Fruit fly (Drosophila melanogaster) whole organism, embryonic: Measurements from ENCODE around the gene OtopLc.

Source experiments
- Adf1 ChIP-seq: fragments of 200-800 bp; sonication (Bioruptor generic); IDR thresholded peaks from 2 replicates; pipeline ENCODE4 v1.3.6; 2022; ENCODE audit warnings: missing biosample characterization, missing genetic modification characterization
- Aef1 ChIP-seq: fragments of 200-800 bp; sonication (Bioruptor generic); IDR thresholded peaks from 3 replicates; pipeline ENCODE4 v1.3.6; 2022; ENCODE audit warnings: missing biosample characterization, missing genetic modification characterization
- Atf6 ChIP-seq: fragments of 200-800 bp; sonication (Bioruptor generic); IDR thresholded peaks from 2 replicates; pipeline ENCODE4 v1.3.6; 2022; ENCODE audit warnings: missing biosample characterization, missing genetic modification characterization
- Blimp-1 ChIP-seq: fragments of 200-800 bp; sonication (Bioruptor generic); optimal IDR thresholded peaks from 3 replicates; lab custom pipeline; 2018; ENCODE audit warnings: missing biosample characterization, missing genetic modification characterization, mild to moderate bottlenecking, moderate library complexity, missing genetic modification reagents
- CG10565 ChIP-seq: fragments of 200-800 bp; sonication (Bioruptor generic); optimal IDR thresholded peaks from 3 replicates; lab custom pipeline; 2016; ENCODE audit warnings: missing biosample characterization, mild to moderate bottlenecking, missing genetic modification characterization
- CG12236 ChIP-seq: fragments of 200-800 bp; sonication (Bioruptor generic); optimal IDR thresholded peaks from 2 replicates; lab custom pipeline; 2016; ENCODE audit warnings: missing biosample characterization, missing genetic modification characterization
- CG12299 ChIP-seq: fragments of 200-800 bp; sonication (Bioruptor generic); optimal IDR thresholded peaks from 2 replicates; lab custom pipeline; 2018; ENCODE audit warnings: missing biosample characterization, mild to moderate bottlenecking, missing genetic modification characterization
- CG12659 ChIP-seq: fragments of 200-800 bp; sonication (Bioruptor generic); optimal IDR thresholded peaks from 3 replicates; lab custom pipeline; 2017; ENCODE audit warnings: mild to moderate bottlenecking, missing biosample characterization, missing genetic modification reagents, missing genetic modification characterization
- CG12769 ChIP-seq: fragments of 200-800 bp; sonication (Bioruptor generic); optimal IDR thresholded peaks from 2 replicates; lab custom pipeline; 2019; ENCODE audit warnings: missing biosample characterization, mild to moderate bottlenecking, missing genetic modification characterization, moderate library complexity
- CG13894 ChIP-seq: fragments of 200-800 bp; sonication (Bioruptor generic); optimal IDR thresholded peaks from 3 replicates; lab custom pipeline; 2018; ENCODE audit warnings: missing biosample characterization, mild to moderate bottlenecking, missing genetic modification characterization, moderate library complexity
- CG14441 ChIP-seq: fragments of 200-800 bp; sonication (Bioruptor generic); IDR thresholded peaks from 2 replicates; pipeline ENCODE4 v1.3.6; 2022; ENCODE audit warnings: missing biosample characterization, missing genetic modification characterization
- CG14667 ChIP-seq: fragments of 200-800 bp; sonication (Bioruptor generic); IDR thresholded peaks from 2 replicates; pipeline ENCODE4 v1.3.6; 2022; ENCODE audit warnings: missing biosample characterization, missing genetic modification characterization
- CG15514 ChIP-seq: fragments of 200-800 bp; sonication (Bioruptor generic); optimal IDR thresholded peaks from 3 replicates; lab custom pipeline; 2017; ENCODE audit warnings: missing biosample characterization, missing genetic modification characterization, mild to moderate bottlenecking, moderate library complexity, missing genetic modification reagents
- CG18262 ChIP-seq: fragments of 200-800 bp; optimal IDR thresholded peaks from 3 replicates; lab custom pipeline; 2019; ENCODE audit warnings: missing biosample characterization, mild to moderate bottlenecking, missing genetic modification characterization, moderate library complexity
- CG18476 ChIP-seq: fragments of 200-800 bp; sonication (Bioruptor generic); optimal IDR thresholded peaks from 2 replicates; lab custom pipeline; 2016; ENCODE audit warnings: missing biosample characterization, mild to moderate bottlenecking, missing genetic modification characterization
- CG31365 ChIP-seq: fragments of 200-800 bp; sonication (Bioruptor generic); optimal IDR thresholded peaks from 2 replicates; lab custom pipeline; 2018; ENCODE audit warnings: missing biosample characterization, mild to moderate bottlenecking, missing genetic modification characterization
- CG3407 ChIP-seq: fragments of 200-800 bp; sonication (Bioruptor generic); optimal IDR thresholded peaks from 2 replicates; lab custom pipeline; 2018; ENCODE audit warnings: missing biosample characterization, mild to moderate bottlenecking, missing genetic modification characterization
- CG3838 ChIP-seq: fragments of 200-800 bp; sonication (Bioruptor generic); optimal IDR thresholded peaks from 3 replicates; lab custom pipeline; 2016; ENCODE audit warnings: missing biosample characterization, missing genetic modification characterization
- CG6689 ChIP-seq: fragments of 200-800 bp; sonication (Bioruptor generic); IDR thresholded peaks from 2 replicates; pipeline ENCODE4 v1.3.6; 2022; ENCODE audit warnings: missing biosample characterization, missing genetic modification characterization
- CG6854 ChIP-seq: fragments of 200-800 bp; sonication (Bioruptor generic); optimal IDR thresholded peaks from 3 replicates; lab custom pipeline; 2017; ENCODE audit warnings: missing biosample characterization, mild to moderate bottlenecking, missing genetic modification characterization
- CG7745 ChIP-seq: fragments of 200-800 bp; sonication (Bioruptor generic); optimal IDR thresholded peaks from 2 replicates; lab custom pipeline; 2018; ENCODE audit warnings: missing biosample characterization, mild to moderate bottlenecking, missing genetic modification characterization, moderate library complexity
- Chrac-16 ChIP-seq: fragments of 200-800 bp; sonication (Bioruptor generic); optimal IDR thresholded peaks from 3 replicates; lab custom pipeline; 2016; ENCODE audit warnings: missing biosample characterization, missing genetic modification characterization
- HLH3B ChIP-seq: fragments of 200-800 bp; sonication (Bioruptor generic); IDR thresholded peaks from 2 replicates; pipeline ENCODE4 v1.3.6; 2022; ENCODE audit warnings: missing biosample characterization, missing genetic modification characterization
- Hand ChIP-seq: fragments of 200-800 bp; sonication (Bioruptor generic); optimal IDR thresholded peaks from 2 replicates; lab custom pipeline; 2017; ENCODE audit warnings: mild to moderate bottlenecking, missing biosample characterization, missing genetic modification reagents, missing genetic modification characterization
- Hmx ChIP-seq: fragments of 200-800 bp; sonication (Bioruptor generic); optimal IDR thresholded peaks from 2 replicates; lab custom pipeline; 2016; ENCODE audit warnings: missing biosample characterization, missing genetic modification characterization
- Jarid2 ChIP-seq: fragments of 200-800 bp; sonication (Bioruptor generic); optimal IDR thresholded peaks from 3 replicates; lab custom pipeline; 2017; ENCODE audit warnings: mild to moderate bottlenecking, missing biosample characterization, missing genetic modification reagents, missing genetic modification characterization
- MESR4 ChIP-seq: fragments of 200-800 bp; sonication (Bioruptor generic); optimal IDR thresholded peaks from 2 replicates; lab custom pipeline; 2018; ENCODE audit warnings: missing biosample characterization, mild to moderate bottlenecking, missing genetic modification characterization, moderate library complexity
- Med ChIP-seq: fragments of 200-800 bp; sonication (Bioruptor generic); peaks from one replicate; lab custom pipeline; 2016; ENCODE audit warnings: missing biosample characterization, missing genetic modification characterization, mild to moderate bottlenecking, inconsistent platforms, moderate library complexity
- Mes4 ChIP-seq: fragments of 200-800 bp; sonication (Bioruptor generic); optimal IDR thresholded peaks from 2 replicates; lab custom pipeline; 2016; ENCODE audit warnings: missing biosample characterization, missing genetic modification characterization
- Myb ChIP-seq: fragments of 200-800 bp; sonication (Bioruptor generic); optimal IDR thresholded peaks from 2 replicates; lab custom pipeline; 2016; ENCODE audit warnings: missing biosample characterization, missing genetic modification characterization
- Ravus ChIP-seq: fragments of 200-800 bp; sonication (Bioruptor generic); IDR thresholded peaks from 2 replicates; pipeline ENCODE4 v1.3.6; 2022; ENCODE audit warnings: missing biosample characterization, missing genetic modification characterization
- Tbp ChIP-seq: fragments of >200 bp; optimal IDR thresholded peaks from 2 replicates; lab custom pipeline; 2018; ENCODE audit warnings: missing biosample characterization, missing genetic modification characterization
- cad ChIP-seq: fragments of >200 bp; optimal IDR thresholded peaks from 2 replicates; lab custom pipeline; 2017; ENCODE audit warnings: missing biosample characterization, missing genetic modification characterization
- cas ChIP-seq: fragments of 200-800 bp; sonication (Bioruptor generic); IDR thresholded peaks from 2 replicates; pipeline ENCODE4 v1.3.6; 2022; ENCODE audit warnings: missing biosample characterization, missing genetic modification characterization
- cwo ChIP-seq: fragments of 200-800 bp; sonication (Bioruptor generic); optimal IDR thresholded peaks from 3 replicates; lab custom pipeline; 2017; ENCODE audit warnings: missing biosample characterization, missing genetic modification characterization, mild to moderate bottlenecking, moderate library complexity, missing genetic modification reagents
- ems ChIP-seq: fragments of 200-800 bp; sonication (Bioruptor generic); optimal IDR thresholded peaks from 3 replicates; lab custom pipeline; 2016; ENCODE audit warnings: missing biosample characterization, missing genetic modification characterization
- ewg ChIP-seq: fragments of 200-800 bp; sonication (Bioruptor generic); optimal IDR thresholded peaks from 3 replicates; lab custom pipeline; 2017; ENCODE audit warnings: mild to moderate bottlenecking, missing biosample characterization, missing genetic modification reagents, missing genetic modification characterization
- fru ChIP-seq: fragments of >200 bp; optimal IDR thresholded peaks from 2 replicates; lab custom pipeline; 2017
- gsb ChIP-seq: fragments of 200-800 bp; sonication (Bioruptor generic); IDR thresholded peaks from 2 replicates; pipeline ENCODE4 v1.3.6; 2022; ENCODE audit warnings: missing biosample characterization, missing genetic modification characterization
- ham ChIP-seq: fragments of 200-800 bp; sonication (Bioruptor generic); IDR thresholded peaks from 2 replicates; pipeline ENCODE4 v1.3.6; 2022; ENCODE audit warnings: missing biosample characterization, missing genetic modification characterization
- hbn ChIP-seq: fragments of 200-800 bp; sonication (Bioruptor generic); IDR thresholded peaks from 2 replicates; pipeline ENCODE4 v1.3.6; 2022; ENCODE audit warnings: missing biosample characterization, missing genetic modification characterization; ENCODE audit not compliant: partially characterized antibody
- lola ChIP-seq, 3 experiments: fragments of >200 bp in 2 of 3; fragments of 200-800 bp in 1 of 3; sonication (Bioruptor generic) in 1 of 3; optimal IDR thresholded peaks; 2 replicates each; lab custom pipeline; 2017 to 2019; ENCODE audit warnings: missing biosample characterization in 3 of 3, missing genetic modification characterization in 3 of 3, mild to moderate bottlenecking in 1 of 3, moderate library complexity in 1 of 3
- nmo ChIP-seq: fragments of 200-800 bp; sonication (Bioruptor generic); optimal IDR thresholded peaks from 2 replicates; lab custom pipeline; 2018; ENCODE audit warnings: missing biosample characterization, mild to moderate bottlenecking, missing genetic modification characterization, moderate library complexity
- pros ChIP-seq: fragments of 200-800 bp; sonication (Bioruptor generic); optimal IDR thresholded peaks from 3 replicates; lab custom pipeline; 2019; ENCODE audit warnings: missing biosample characterization, mild to moderate bottlenecking, missing genetic modification characterization, moderate library complexity
- repo ChIP-seq: fragments of 200-800 bp; sonication (Bioruptor generic); optimal IDR thresholded peaks from 2 replicates; lab custom pipeline; 2016; ENCODE audit warnings: missing biosample characterization, missing genetic modification characterization
- sens-2 ChIP-seq: fragments of 200-800 bp; sonication (Bioruptor generic); IDR thresholded peaks from 2 replicates; pipeline ENCODE4 v1.3.6; 2022; ENCODE audit warnings: missing biosample characterization, missing genetic modification characterization
- sr ChIP-seq: fragments of 200-800 bp; sonication (Bioruptor generic); IDR thresholded peaks from 3 replicates; pipeline ENCODE4 v1.3.6; 2022; ENCODE audit warnings: missing biosample characterization, missing genetic modification characterization
- tll ChIP-seq, 2 experiments: fragments of 200-800 bp in 1 of 2; fragments of >200 bp in 1 of 2; sonication (Bioruptor generic) in 1 of 2; optimal IDR thresholded peaks; 2 replicates each; lab custom pipeline; 2017 to 2019; ENCODE audit warnings: missing biosample characterization in 2 of 2, missing genetic modification characterization in 2 of 2, mild to moderate bottlenecking in 1 of 2, moderate library complexity in 1 of 2
- trh ChIP-seq: fragments of 200-800 bp; sonication (Bioruptor generic); optimal IDR thresholded peaks from 2 replicates; lab custom pipeline; 2016; ENCODE audit warnings: missing biosample characterization, missing genetic modification characterization
- vfl ChIP-seq: fragments of 200-800 bp; sonication (Bioruptor generic); optimal IDR thresholded peaks from 2 replicates; lab custom pipeline; 2016; ENCODE audit warnings: missing biosample characterization, missing genetic modification characterization
- vnd ChIP-seq: fragments of 200-800 bp; sonication (Bioruptor generic); IDR thresholded peaks from 3 replicates; pipeline ENCODE4 v1.3.6; 2022; ENCODE audit warnings: missing biosample characterization, missing genetic modification characterization; ENCODE audit not compliant: partially characterized antibody
- yki ChIP-seq: fragments of >200 bp; optimal IDR thresholded peaks from 3 replicates; lab custom pipeline; 2018

Gene OtopLc

dm6 chrX:5604181-5604580 is 58.5 kb downstream of the OtopLc start (continued):
- no peak for TF ChIP-seq gsb
- no peak for TF ChIP-seq CG3838 (GFP tag; lab: Kevin White, UChicago)
- no peak for TF ChIP-seq CG13894 (tag; lab: Kevin White, UChicago)
- TF ChIP-seq Hmx (GFP tag; lab: Kevin White, UChicago): no peak
- no peak for TF ChIP-seq hbn (GFP tag; lab: Robert Waterston, UW)
- TF ChIP-seq cad: no peak
- peak; percentile 47 for TF ChIP-seq nmo (GFP tag; lab: Kevin White, UChicago)
- no peak for TF ChIP-seq repo
- TF ChIP-seq ham: no peak
- no peak for TF ChIP-seq vfl
- peak; percentile 47 for TF ChIP-seq CG6689
- TF ChIP-seq Ravus (GFP tag; lab: Robert Waterston, UW): no peak
- TF ChIP-seq fru (lab: Kevin White, UChicago): no peak
- TF ChIP-seq sr (GFP tag; lab: Robert Waterston, UW): no peak
- TF ChIP-seq Atf6: no peak
- TF ChIP-seq CG18476: no peak
- no peak for TF ChIP-seq CG12236 (GFP tag; lab: Kevin White, UChicago)
- TF ChIP-seq Hand (GFP tag; lab: Kevin White, UChicago): no peak
- TF ChIP-seq ems (GFP tag; lab: Kevin White, UChicago): no peak
- no peak for TF ChIP-seq ewg
- no peak for TF ChIP-seq Jarid2 (GFP tag; lab: Kevin White, UChicago)
- no peak for TF ChIP-seq vnd (GFP tag; lab: Robert Waterston, UW)
- no peak for TF ChIP-seq Adf1
- no peak for TF ChIP-seq tll (GFP tag; optimal IDR thresholded peaks at IDR 0.05; lab: Kevin White, UChicago)
- TF ChIP-seq Med (GFP tag; lab: Kevin White, UChicago): peak; percentile 86
- peak; percentile 38; the same call in 1 of the 2 replicates for TF ChIP-seq CG14667
- TF ChIP-seq CG10565 (GFP tag; lab: Kevin White, UChicago): no peak
- no peak for TF ChIP-seq Tbp (GFP tag; lab: Kevin White, UChicago)
- TF ChIP-seq CG12299: no peak
- no peak for TF ChIP-seq Aef1
- TF ChIP-seq CG12769: no peak
- TF ChIP-seq pros (GFP tag; lab: Kevin White, UChicago): no peak
- TF ChIP-seq cas: no peak
- no peak for TF ChIP-seq cwo
- TF ChIP-seq Mes4: no peak
- TF ChIP-seq CG3407: no peak
- peak; percentile 20 for TF ChIP-seq Blimp-1 (GFP tag; lab: Kevin White, UChicago)
- TF ChIP-seq HLH3B (GFP tag; lab: Robert Waterston, UW): no peak
- TF ChIP-seq trh (GFP tag; lab: Kevin White, UChicago): no peak
- no peak for TF ChIP-seq CG7745 (tag; lab: Kevin White, UChicago)
- no peak for TF ChIP-seq MESR4 (GFP tag; lab: Kevin White, UChicago)
- peak; percentile 13 for TF ChIP-seq Chrac-16
- TF ChIP-seq CG31365 (tag; lab: Kevin White, UChicago): no peak
- no peak for TF ChIP-seq yki
- no peak for TF ChIP-seq CG6854 (GFP tag; lab: Kevin White, UChicago)
- no peak for TF ChIP-seq Myb (GFP tag; lab: Kevin White, UChicago)
- TF ChIP-seq lola (GFP tag; optimal IDR thresholded peaks at IDR 0.05; lab: Kevin White, UChicago): peak in 1 of 3 experiments; percentile 48
- TF ChIP-seq CG18262 (tag; lab: Kevin White, UChicago): peak; percentile 49
- TF ChIP-seq CG12659 (GFP tag; lab: Kevin White, UChicago): peak; percentile 3
- TF ChIP-seq CG14441: peak; percentile 41; the same call in 1 of the 2 replicates
- TF ChIP-seq sens-2 (GFP tag; lab: Robert Waterston, UW): 0 out of 2 replicates have a peak, but pooled peaks have one; percentile 11
- peak; percentile 15 for TF ChIP-seq CG15514
